Worm (Caenorhabditis elegans): ENCODE data around the gene R09A8.2.

Gene R09A8.2

ce11 chrX:12670385-12670784 is 51.1 kb downstream of the R09A8.2 start (continued):
- TF ChIP-seq hmg-20 (GFP tag; IDR thresholded peaks at IDR 0.05) (no peak), mxl-1 (tag; optimal IDR thresholded peaks at IDR 0.05) (no peak), T26A5.8 (tag; optimal IDR thresholded peaks at IDR 0.05) (no peak), dpl-1 (GFP tag; optimal IDR thresholded peaks at IDR 0.05) (no peak), lin-54 (GFP tag; optimal IDR thresholded peaks at IDR 0.05) (peak; percentile 43), nhr-120 (GFP tag; IDR thresholded peaks at IDR 0.05) (no peak), pbrm-1 (GFP tag; IDR thresholded peaks at IDR 0.05) (peak; percentile 46), B0336.3 (GFP tag; IDR thresholded peaks at IDR 0.05) (peak; percentile 69; the same call in 1 of the 2 replicates), attf-5 (GFP tag; optimal IDR thresholded peaks at IDR 0.05) (peak; percentile 41), atf-7 (tag; optimal IDR thresholded peaks at IDR 0.05) (no peak), ceh-100 (GFP tag; IDR thresholded peaks at IDR 0.05) (0 out of 2 replicates have a peak, but pooled peaks have one; percentile 17), ztf-22 (GFP tag; optimal IDR thresholded peaks at IDR 0.05) (no peak), efl-1 (GFP tag; optimal IDR thresholded peaks at IDR 0.05) (no peak), rec-8 (tag; optimal IDR thresholded peaks at IDR 0.05) (no peak), ets-4 (GFP tag; optimal IDR thresholded peaks at IDR 0.05) (no peak), lsy-27 (tag; optimal IDR thresholded peaks at IDR 0.05; ENCODE audit: borderline replicate concordance, insufficient read depth) (no peak), F52B5.7 (tag; optimal IDR thresholded peaks at IDR 0.05) (no peak), F55B11.4 (tag; optimal IDR thresholded peaks at IDR 0.05; ENCODE audit: borderline replicate concordance, insufficient read depth) (no peak), cebp-1 (GFP tag; IDR thresholded peaks at IDR 0.05) (peak; percentile 40; the same call in 1 of the 2 replicates), cebp-1 (tag; optimal IDR thresholded peaks at IDR 0.05) (peak; percentile 87), madf-3 (GFP tag; IDR thresholded peaks at IDR 0.05) (no peak), madf-6 (GFP tag; IDR thresholded peaks at IDR 0.05) (no peak), aptf-2 (GFP tag; conservative IDR thresholded peaks at IDR 0.05) (no peak), nfyb-1 (GFP tag; IDR thresholded peaks at IDR 0.05) (peak; percentile 72; the same call in 1 of the 2 replicates), nhr-179 (tag; optimal IDR thresholded peaks at IDR 0.05) (no peak), zfh-2 (GFP tag; conservative IDR thresholded peaks at IDR 0.05) (no peak; the same call in none of the 2 replicates), F22D6.2 (tag; optimal IDR thresholded peaks at IDR 0.05) (peak; percentile 7), tbp1 (GFP tag; optimal IDR thresholded peaks at IDR 0.05) (peak; percentile 48), B0261.1 (tag; optimal IDR thresholded peaks at IDR 0.05) (no peak), bed-1 (GFP tag; IDR thresholded peaks at IDR 0.05) (no peak), F37B4.10 (GFP tag; IDR thresholded peaks at IDR 0.05) (no peak), somi-1 (GFP tag; optimal IDR thresholded peaks at IDR 0.05) (peak; percentile 65), ceh-58 (GFP tag; IDR thresholded peaks at IDR 0.05) (no peak), Y56A3A.18 (GFP tag; IDR thresholded peaks at IDR 0.05) (0 out of 2 replicates have a peak, but pooled peaks have one; percentile 36), lag-1 (GFP tag; IDR thresholded peaks at IDR 0.05) (no peak), mel-28 (tag; optimal IDR thresholded peaks at IDR 0.05; ENCODE audit: borderline replicate concordance) (no peak), Y53G8AR.9 (GFP tag; conservative IDR thresholded peaks at IDR 0.05) (0 out of 2 replicates have a peak, but pooled peaks have one; percentile 33), ccch-3 (GFP tag; optimal IDR thresholded peaks at IDR 0.05) (no peak), ztf-6 (GFP tag; IDR thresholded peaks at IDR 0.05) (no peak), Y53F4B.3 (GFP tag; IDR thresholded peaks at IDR 0.05) (no peak), hmg-1.2 (GFP tag; IDR thresholded peaks at IDR 0.05) (peak; percentile 85; the same call in 1 of the 2 replicates), F57C9.4 (tag; optimal IDR thresholded peaks at IDR 0.05) (no peak), B0035.1 (tag; optimal IDR thresholded peaks at IDR 0.05) (peak; percentile 48), repo-1 (tag; optimal IDR thresholded peaks at IDR 0.05) (peak; percentile 26), lir-1 (GFP tag; conservative IDR thresholded peaks at IDR 0.05) (no peak), ekl-4 (GFP tag; IDR thresholded peaks at IDR 0.05) (peak; percentile 47; the same call in 1 of the 2 replicates), madf-10 (tag; optimal IDR thresholded peaks at IDR 0.05) (peak; percentile 28), ztf-18 (tag; optimal IDR thresholded peaks at IDR 0.05) (no peak), K11D2.4 (GFP tag; IDR thresholded peaks at IDR 0.05) (0 out of 2 replicates have a peak, but pooled peaks have one; percentile 28)

Measured in whole organism, young adult.